Fruit fly (Drosophila melanogaster): Measurements from ENCODE around the gene RpS10a.
A peak's percentile ranks its signal among the peaks of the same experiment; 100 is the strongest.

RpS10a gene

dm6 chr3R:27677174-27677726, 24.7 kb downstream of the RpS10a start, which contains the start of gene Hsdl2 (continued):
- TF ChIP-seq CoRest (tag; optimal IDR thresholded peaks at IDR 0.05) (peak; percentile 67), CG7963 (GFP tag; IDR thresholded peaks at IDR 0.05; ENCODE audit: partially characterized antibody) (0 out of 3 replicates have a peak, but pooled peaks have one; percentile 42), inv (GFP tag; IDR thresholded peaks at IDR 0.05; ENCODE audit: partially characterized antibody) (no peak; the same call in 1 of the 2 replicates), CG14860 (GFP tag; IDR thresholded peaks at IDR 0.05; ENCODE audit: partially characterized antibody) (peak; percentile 63; the same call in 2 of the 3 replicates), CG8281 (tag; optimal IDR thresholded peaks at IDR 0.05) (no peak), Chrac-16 (GFP tag; optimal IDR thresholded peaks at IDR 0.05) (peak; percentile 45), stwl (tag; optimal IDR thresholded peaks at IDR 0.05) (peak; percentile 15), CG8924 (tag; optimal IDR thresholded peaks at IDR 0.05) (peak; percentile 12), sc (optimal IDR thresholded peaks at IDR 0.05) (no peak), sc (GFP tag; optimal IDR thresholded peaks at IDR 0.05) (no peak), CG2120 (GFP tag; optimal IDR thresholded peaks at IDR 0.05) (peak; percentile 76), BtbVII (GFP tag; optimal IDR thresholded peaks at IDR 0.05) (no peak), ap (GFP tag; IDR thresholded peaks at IDR 0.05) (no peak), CG4730 (GFP tag; IDR thresholded peaks at IDR 0.05) (0 out of 2 replicates have a peak, but pooled peaks have one; percentile 22), Bdp1 (GFP tag; optimal IDR thresholded peaks at IDR 0.05) (no peak), CG8089 (GFP tag; optimal IDR thresholded peaks at IDR 0.05) (no peak), E2f2 (GFP tag; IDR thresholded peaks at IDR 0.05) (peak; percentile 93), ab (GFP tag; optimal IDR thresholded peaks at IDR 0.05) (peak; percentile 5), Sry-δ (GFP tag; optimal IDR thresholded peaks at IDR 0.05) (peak; percentile 86), ems (GFP tag; optimal IDR thresholded peaks at IDR 0.05) (peak; percentile 16), rib (GFP tag; IDR thresholded peaks at IDR 0.05) (no peak), C15 (GFP tag; IDR thresholded peaks at IDR 0.05) (no peak), luna (GFP tag; optimal IDR thresholded peaks at IDR 0.05) (no peak), pita (GFP tag; optimal IDR thresholded peaks at IDR 0.05) (peak; percentile 53), fd96Cb (tag; optimal IDR thresholded peaks at IDR 0.05) (no peak), CG12744 (GFP tag; optimal IDR thresholded peaks at IDR 0.05) (no peak), hb (GFP tag; IDR thresholded peaks at IDR 0.05; ENCODE audit: partially characterized antibody) (peak; percentile 53; the same call in 1 of the 3 replicates), CG9727 (GFP tag; optimal IDR thresholded peaks at IDR 0.05) (peak; percentile 18), HLH54F (GFP tag; optimal IDR thresholded peaks at IDR 0.05) (peak; percentile 56), Spps (tag; optimal IDR thresholded peaks at IDR 0.05) (no peak), CG6689 (GFP tag; IDR thresholded peaks at IDR 0.05) (peak; percentile 42), CG9817 (tag; optimal IDR thresholded peaks at IDR 0.05) (peak; percentile 30), Ada2b (GFP tag; IDR thresholded peaks at IDR 0.05) (peak; percentile 60), HLH3B (GFP tag; IDR thresholded peaks at IDR 0.05) (0 out of 2 replicates have a peak, but pooled peaks have one; percentile 9), CG7987 (GFP tag; optimal IDR thresholded peaks at IDR 0.05) (peak; percentile 28), CG2129 (GFP tag; IDR thresholded peaks at IDR 0.05; ENCODE audit: partially characterized antibody) (no peak), sens (GFP tag) (peak; percentile 91), CG33213 (GFP tag; optimal IDR thresholded peaks at IDR 0.05) (peak; percentile 38), org-1 (GFP tag; optimal IDR thresholded peaks at IDR 0.05) (no peak), CG16779 (GFP tag; IDR thresholded peaks at IDR 0.05) (no peak), pum (GFP tag; optimal IDR thresholded peaks at IDR 0.05) (peak; percentile 0), ERR (GFP tag; optimal IDR thresholded peaks at IDR 0.05) (no peak), Rfx (GFP tag; IDR thresholded peaks at IDR 0.05) (peak; percentile 63; the same call in 1 of the 2 replicates), CG30403 (GFP tag; optimal IDR thresholded peaks at IDR 0.05) (peak; percentile 37), Lim3 (GFP tag; IDR thresholded peaks at IDR 0.05) (no peak), vnd (GFP tag; IDR thresholded peaks at IDR 0.05; ENCODE audit: partially characterized antibody) (peak; percentile 51; the same call in 2 of the 3 replicates), Ets97D (GFP tag; optimal IDR thresholded peaks at IDR 0.05) (peak; percentile 33), CG34422 (GFP tag; IDR thresholded peaks at IDR 0.05) (0 out of 3 replicates have a peak, but pooled peaks have one; percentile 60), grau (tag; optimal IDR thresholded peaks at IDR 0.05) (no peak), Lpt (GFP tag; optimal IDR thresholded peaks at IDR 0.05) (no peak), CG12942 (GFP tag; optimal IDR thresholded peaks at IDR 0.05) (no peak)
